Fruit fly (Drosophila melanogaster): ENCODE data around the gene CG4546.

CG4546 gene

dm6 chr3R:15836864-15837824 lies 9.2 kb upstream of the CG4546 start, which contains the start of the genes ND-23 and spn-E (continued):
- TF ChIP-seq zfh1 (GFP tag; IDR thresholded peaks at IDR 0.05), result no peak; the same call in 2 of the 3 replicates
- no peak for TF ChIP-seq grn (GFP tag; optimal IDR thresholded peaks at IDR 0.05)
- TF ChIP-seq emc (GFP tag; optimal IDR thresholded peaks at IDR 0.05), result no peak
- TF ChIP-seq sens (GFP tag), result peak; percentile 33
- TF ChIP-seq sim (GFP tag; IDR thresholded peaks at IDR 0.05), result no peak
- TF ChIP-seq slp2 (GFP tag; optimal IDR thresholded peaks at IDR 0.05), result no peak
- TF ChIP-seq CG9215 (GFP tag; IDR thresholded peaks at IDR 0.05), result peak; percentile 55; the same call in 1 of the 2 replicates
- no peak for TF ChIP-seq lab (GFP tag; optimal IDR thresholded peaks at IDR 0.05)
- no peak for TF ChIP-seq crp (GFP tag; optimal IDR thresholded peaks at IDR 0.05)
- no peak for TF ChIP-seq pfk (GFP tag; optimal IDR thresholded peaks at IDR 0.05)
- no peak for TF ChIP-seq CG12769 (tag; optimal IDR thresholded peaks at IDR 0.05)
- no peak for TF ChIP-seq Dfd (GFP tag; optimal IDR thresholded peaks at IDR 0.05)
- TF ChIP-seq gcm (GFP tag; optimal IDR thresholded peaks at IDR 0.05), result no peak
- TF ChIP-seq CG9876 (GFP tag; optimal IDR thresholded peaks at IDR 0.05), result no peak
- TF ChIP-seq Fer3 (tag; optimal IDR thresholded peaks at IDR 0.05), result peak; percentile 35
- 0 out of 2 replicates have a peak, but pooled peaks have one; percentile 23 for TF ChIP-seq CG11085 (GFP tag; IDR thresholded peaks at IDR 0.05)
- no peak for TF ChIP-seq p53 (GFP tag; optimal IDR thresholded peaks at IDR 0.05)
- TF ChIP-seq Awh (GFP tag; IDR thresholded peaks at IDR 0.05), result no peak
- TF ChIP-seq Stat92E (GFP tag; optimal IDR thresholded peaks at IDR 0.05), result no peak
- no peak for TF ChIP-seq sd (tag; optimal IDR thresholded peaks at IDR 0.05)
- no peak for TF ChIP-seq chn (GFP tag; optimal IDR thresholded peaks at IDR 0.05)
- no peak for TF ChIP-seq CG6175 (GFP tag; IDR thresholded peaks at IDR 0.05)
- peak; percentile 56 for TF ChIP-seq CG13775 (GFP tag; optimal IDR thresholded peaks at IDR 0.05)
- TF ChIP-seq mirr (GFP tag; optimal IDR thresholded peaks at IDR 0.05), result no peak
- no peak for TF ChIP-seq jing (GFP tag; optimal IDR thresholded peaks at IDR 0.05)
- no peak for TF ChIP-seq Spps (tag; optimal IDR thresholded peaks at IDR 0.05)
- no peak for TF ChIP-seq CG11560 (tag; IDR thresholded peaks at IDR 0.05)
- TF ChIP-seq Ets97D (GFP tag; optimal IDR thresholded peaks at IDR 0.05), result no peak
- no peak; the same call in 1 of the 2 replicates for TF ChIP-seq H2.0 (GFP tag; IDR thresholded peaks at IDR 0.05)
- no peak for TF ChIP-seq CG6854 (GFP tag; optimal IDR thresholded peaks at IDR 0.05)
- peak; percentile 61 for TF ChIP-seq CG10209 (GFP tag; optimal IDR thresholded peaks at IDR 0.05)
- TF ChIP-seq Drgx (GFP tag; IDR thresholded peaks at IDR 0.05), result 0 out of 2 replicates have a peak, but pooled peaks have one; percentile 23
- TF ChIP-seq CG3995 (GFP tag; optimal IDR thresholded peaks at IDR 0.05), result no peak
- no peak for TF ChIP-seq CG17912 (GFP tag; optimal IDR thresholded peaks at IDR 0.05)
- TF ChIP-seq CG17612 (GFP tag; IDR thresholded peaks at IDR 0.05), result no peak
- no peak for TF ChIP-seq Antp (GFP tag; optimal IDR thresholded peaks at IDR 0.05)
- peak; percentile 60 for TF ChIP-seq Chrac-16 (GFP tag; optimal IDR thresholded peaks at IDR 0.05)
- TF ChIP-seq CG6654 (GFP tag; optimal IDR thresholded peaks at IDR 0.05), result no peak
- peak; percentile 13 for TF ChIP-seq fd3F (GFP tag; optimal IDR thresholded peaks at IDR 0.05)
- TF ChIP-seq sr (GFP tag; IDR thresholded peaks at IDR 0.05), result no peak
- TF ChIP-seq CG34224 (GFP tag; IDR thresholded peaks at IDR 0.05; ENCODE audit: partially characterized antibody), result peak; percentile 57; the same call in 1 of the 3 replicates
- TF ChIP-seq tap (tag; optimal IDR thresholded peaks at IDR 0.05), result no peak
- peak; percentile 22; the same call in 1 of the 2 replicates for TF ChIP-seq lmd (GFP tag; IDR thresholded peaks at IDR 0.05)
- TF ChIP-seq CG4707 (GFP tag; optimal IDR thresholded peaks at IDR 0.05), result no peak
- no peak for TF ChIP-seq CG9437 (GFP tag; optimal IDR thresholded peaks at IDR 0.05)
- peak; percentile 45 for TF ChIP-seq CG15269 (tag; optimal IDR thresholded peaks at IDR 0.05)
- peak; percentile 50 for TF ChIP-seq CG4617 (GFP tag; optimal IDR thresholded peaks at IDR 0.05; ENCODE audit: borderline replicate concordance)
- no peak for TF ChIP-seq CG1233 (GFP tag; optimal IDR thresholded peaks at IDR 0.05)
